Worm (Caenorhabditis elegans) whole organism, L4 larva: Measurements from ENCODE around the gene vit-6.

Experiments used
- F37D6.2 ChIP-seq: sonication (generic microtip); optimal IDR thresholded peaks from 2 replicates; lab custom pipeline; 2016; ENCODE audit warnings: mild to moderate bottlenecking, missing genetic modification characterization, missing compliant biosample characterization
- attf-4 ChIP-seq: sonication (generic microtip); optimal IDR thresholded peaks from 3 replicates; lab custom pipeline; 2017; ENCODE audit warnings: missing biosample characterization, missing genetic modification characterization
- dmd-9 ChIP-seq: fragments of 200-800 bp; sonication (Bioruptor generic); IDR thresholded peaks from 2 replicates; pipeline ENCODE4 v1.3.6; 2022; ENCODE audit warnings: missing genetic modification reagents, missing genetic modification characterization, missing compliant biosample characterization
- lir-3 ChIP-seq: sonication (generic microtip); optimal IDR thresholded peaks from 2 replicates; lab custom pipeline; 2016; ENCODE audit warnings: mild to moderate bottlenecking, missing genetic modification characterization, missing compliant biosample characterization
- madf-9 ChIP-seq: fragments of 200-800 bp; sonication (Bioruptor generic); conservative IDR thresholded peaks from 2 replicates; pipeline ENCODE4 v1.3.6; 2022; ENCODE audit warnings: missing genetic modification reagents, missing genetic modification characterization, missing compliant biosample characterization
- mxl-2 ChIP-seq: fragments of 200-800 bp; sonication (Bioruptor generic); conservative IDR thresholded peaks from 2 replicates; pipeline ENCODE4 v1.3.6; 2022; ENCODE audit warnings: missing genetic modification reagents, missing genetic modification characterization, missing compliant biosample characterization
- pha-4 ChIP-seq, 2 experiments: fragments of 150-350 bp in 1 of 2; fragments of 200-800 bp in 1 of 2; sonication (Bioruptor generic) in 1 of 2; IDR thresholded peaks in 1 of 2; optimal IDR thresholded peaks in 1 of 2; 2 replicates each; pipeline versions ENCODE4 v1.3.6 to Lab custom; 2014 to 2022; ENCODE audit warnings: missing genetic modification characterization in 2 of 2, missing genetic modification reagents in 2 of 2, missing biosample characterization in 1 of 2, missing compliant biosample characterization in 1 of 2
- pqm-1 ChIP-seq: sonication (generic microtip); optimal IDR thresholded peaks from 2 replicates; lab custom pipeline; 2017; ENCODE audit warnings: missing biosample characterization, missing genetic modification characterization
- skn-1 ChIP-seq: fragments of 150-350 bp; optimal IDR thresholded peaks from 2 replicates; lab custom pipeline; 2014; ENCODE audit warnings: missing biosample characterization, missing genetic modification characterization
- spr-3 ChIP-seq: fragments of 200-800 bp; sonication (Bioruptor generic); optimal IDR thresholded peaks from 2 replicates; lab custom pipeline; 2018; ENCODE audit warnings: mild to moderate bottlenecking, missing genetic modification characterization, missing compliant biosample characterization
- unc-130 ChIP-seq: sonication (generic microtip); optimal IDR thresholded peaks from 2 replicates; lab custom pipeline; 2016; ENCODE audit warnings: missing genetic modification reagents, missing genetic modification characterization, missing compliant biosample characterization
- zag-1 ChIP-seq: fragments of 150-350 bp; optimal IDR thresholded peaks from 2 replicates; lab custom pipeline; 2014; ENCODE audit warnings: missing biosample characterization, missing genetic modification characterization

DNA sequence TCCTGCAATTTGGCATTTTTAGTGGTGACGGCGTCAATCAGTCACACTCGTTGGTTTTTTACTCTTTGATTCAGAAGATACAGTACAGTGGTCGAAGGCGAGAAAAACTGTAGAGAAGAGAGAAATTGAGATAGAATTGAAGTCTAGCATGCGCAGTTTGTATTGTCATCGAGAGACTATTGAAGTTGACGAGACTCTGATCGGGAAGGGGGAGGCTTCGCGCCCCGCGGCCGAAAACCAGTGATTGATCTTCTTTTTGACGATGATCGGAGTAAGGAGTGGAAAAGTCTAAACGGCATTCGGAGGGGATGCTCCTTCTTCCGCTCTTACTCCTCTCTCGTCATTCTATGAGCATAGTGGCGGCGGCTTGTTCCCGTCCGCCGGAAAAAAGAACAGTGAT lies 41.0 kb downstream of the vit-6 start:
- TF ChIP-seq pha-4 (GFP tag; IDR thresholded peaks at IDR 0.05; lab: Robert Waterston, UW): no peak
- TF ChIP-seq pha-4 (tag; optimal IDR thresholded peaks at IDR 0.05; lab: Kevin White, UChicago): no peak
- no peak for TF ChIP-seq dmd-9 (GFP tag; lab: Robert Waterston, UW)
- TF ChIP-seq skn-1: no peak
- no peak for TF ChIP-seq unc-130 (GFP tag; lab: Kevin White, UChicago)
- no peak for TF ChIP-seq spr-3 (GFP tag; lab: Kevin White, UChicago)
- no peak for TF ChIP-seq madf-9 (GFP tag; lab: Robert Waterston, UW)
- no peak for TF ChIP-seq F37D6.2 (tag; lab: Kevin White, UChicago)
- TF ChIP-seq mxl-2 (GFP tag; lab: Robert Waterston, UW): no peak
- no peak for TF ChIP-seq pqm-1 (tag; lab: Kevin White, UChicago)
- no peak for TF ChIP-seq zag-1
- no peak for TF ChIP-seq attf-4 (tag; lab: Kevin White, UChicago)
- no peak for TF ChIP-seq lir-3 (tag; lab: Kevin White, UChicago)
